Fruit fly (Drosophila melanogaster) whole organism, prepupa: ENCODE results near the gene ND-15.

Source experiments
- CG10631 ChIP-seq: fragments of 200-800 bp; sonication (Bioruptor generic); optimal IDR thresholded peaks from 2 replicates; lab custom pipeline; 2016; ENCODE audit warnings: missing biosample characterization, missing genetic modification characterization
- CG10669 ChIP-seq: fragments of 200-800 bp; sonication (Bioruptor generic); optimal IDR thresholded peaks from 3 replicates; lab custom pipeline; 2018; ENCODE audit warnings: missing biosample characterization, mild to moderate bottlenecking, missing genetic modification characterization, moderate library complexity
- CG11294 ChIP-seq: fragments of 200-800 bp; sonication (Bioruptor generic); IDR thresholded peaks from 2 replicates; pipeline ENCODE4 v1.3.6; 2022; ENCODE audit warnings: missing biosample characterization, missing genetic modification characterization
- CG11902 ChIP-seq: fragments of 200-800 bp; sonication (Bioruptor generic); optimal IDR thresholded peaks from 3 replicates; lab custom pipeline; 2016; ENCODE audit warnings: missing biosample characterization, missing genetic modification characterization
- CG15336 ChIP-seq: fragments of 200-800 bp; sonication (Bioruptor generic); IDR thresholded peaks from 2 replicates; pipeline ENCODE4 v1.3.6; 2022; ENCODE audit warnings: missing biosample characterization, missing genetic modification characterization
- CG1621 ChIP-seq: fragments of 200-800 bp; sonication (Bioruptor generic); optimal IDR thresholded peaks from 3 replicates; lab custom pipeline; 2018; ENCODE audit warnings: missing biosample characterization, mild to moderate bottlenecking, missing genetic modification characterization
- CG3032 ChIP-seq: fragments of 200-800 bp; optimal IDR thresholded peaks from 2 replicates; lab custom pipeline; 2019; ENCODE audit warnings: missing biosample characterization, mild to moderate bottlenecking, missing genetic modification characterization, moderate library complexity
- CG31627 ChIP-seq: fragments of 200-800 bp; sonication (Bioruptor generic); optimal IDR thresholded peaks from 3 replicates; lab custom pipeline; 2016; ENCODE audit warnings: missing biosample characterization, missing genetic modification characterization
- CG32006 ChIP-seq: fragments of 200-800 bp; sonication (Bioruptor generic); optimal IDR thresholded peaks from 3 replicates; lab custom pipeline; 2017; ENCODE audit warnings: missing biosample characterization, mild to moderate bottlenecking, missing genetic modification characterization
- CG34406 ChIP-seq: fragments of 200-800 bp; sonication (Bioruptor generic); optimal IDR thresholded peaks from 3 replicates; lab custom pipeline; 2016; ENCODE audit warnings: missing biosample characterization, missing genetic modification characterization
- CG3919 ChIP-seq: fragments of 200-800 bp; sonication (Bioruptor generic); optimal IDR thresholded peaks from 3 replicates; lab custom pipeline; 2016; ENCODE audit warnings: missing biosample characterization, missing genetic modification characterization
- CG4318 ChIP-seq: fragments of 200-800 bp; sonication (Bioruptor generic); optimal IDR thresholded peaks from 3 replicates; lab custom pipeline; 2017; ENCODE audit warnings: missing biosample characterization, mild to moderate bottlenecking, missing genetic modification characterization
- CG6163 ChIP-seq: fragments of 200-800 bp; sonication (Bioruptor generic); IDR thresholded peaks from 3 replicates; pipeline ENCODE4 v1.3.6; 2022; ENCODE audit warnings: missing biosample characterization, missing genetic modification characterization
- CG6276 ChIP-seq: fragments of 200-800 bp; sonication (Bioruptor generic); optimal IDR thresholded peaks from 2 replicates; lab custom pipeline; 2017; ENCODE audit warnings: missing biosample characterization, mild to moderate bottlenecking, missing genetic modification characterization
- CG6808 ChIP-seq: fragments of 200-800 bp; sonication (Bioruptor generic); optimal IDR thresholded peaks from 3 replicates; lab custom pipeline; 2017; ENCODE audit warnings: missing biosample characterization, missing genetic modification characterization, mild to moderate bottlenecking, moderate library complexity, missing genetic modification reagents
- CG6854 ChIP-seq: fragments of 200-800 bp; sonication (Bioruptor generic); optimal IDR thresholded peaks from 2 replicates; lab custom pipeline; 2017; ENCODE audit warnings: missing biosample characterization, mild to moderate bottlenecking, missing genetic modification characterization
- CG7368 ChIP-seq: fragments of 200-800 bp; sonication (Bioruptor generic); optimal IDR thresholded peaks from 3 replicates; lab custom pipeline; 2016; ENCODE audit warnings: missing biosample characterization, missing genetic modification characterization
- CG8119 ChIP-seq: fragments of 200-800 bp; sonication (Bioruptor generic); IDR thresholded peaks from 3 replicates; pipeline ENCODE4 v1.3.6; 2022; ENCODE audit warnings: missing biosample characterization, missing genetic modification characterization
- CG8632 ChIP-seq: fragments of 200-800 bp; sonication (Bioruptor generic); optimal IDR thresholded peaks from 3 replicates; lab custom pipeline; 2016; ENCODE audit warnings: missing biosample characterization, missing genetic modification characterization
- Eip75B ChIP-seq: fragments of 200-800 bp; sonication (Bioruptor generic); optimal IDR thresholded peaks from 3 replicates; lab custom pipeline; 2016; ENCODE audit warnings: missing biosample characterization, missing genetic modification characterization
- Eip78C ChIP-seq: fragments of 200-800 bp; sonication (Bioruptor generic); peaks from one replicate; lab custom pipeline; 2016; ENCODE audit warnings: missing biosample characterization, missing genetic modification characterization
- Eip93F ChIP-seq: fragments of 200-800 bp; sonication (Bioruptor generic); optimal IDR thresholded peaks from 2 replicates; lab custom pipeline; 2016; ENCODE audit warnings: missing biosample characterization, mild to moderate bottlenecking, missing genetic modification characterization
- Ets21C ChIP-seq: fragments of 200-800 bp; sonication (Bioruptor generic); optimal IDR thresholded peaks from 3 replicates; lab custom pipeline; 2016; ENCODE audit warnings: missing biosample characterization, missing genetic modification characterization
- Gug ChIP-seq: fragments of 200-800 bp; sonication (Bioruptor generic); IDR thresholded peaks from 2 replicates; pipeline ENCODE4 v1.3.6; 2022; ENCODE audit warnings: missing biosample characterization, missing genetic modification characterization
- Hr39 ChIP-seq: fragments of 200-800 bp; sonication (Bioruptor generic); optimal IDR thresholded peaks from 2 replicates; lab custom pipeline; 2016; ENCODE audit warnings: missing biosample characterization, missing genetic modification characterization
- Hr4 ChIP-seq: fragments of 200-800 bp; sonication (Bioruptor generic); optimal IDR thresholded peaks from 3 replicates; lab custom pipeline; 2016; ENCODE audit warnings: missing biosample characterization, missing genetic modification characterization
- Lpt ChIP-seq: fragments of 200-800 bp; sonication (Bioruptor generic); optimal IDR thresholded peaks from 3 replicates; lab custom pipeline; 2016; ENCODE audit warnings: missing biosample characterization, missing genetic modification characterization
- Met ChIP-seq: fragments of 200-800 bp; sonication (Bioruptor generic); optimal IDR thresholded peaks from 3 replicates; lab custom pipeline; 2016; ENCODE audit warnings: missing biosample characterization, missing genetic modification characterization
- OdsH ChIP-seq: fragments of 200-800 bp; sonication (Bioruptor generic); optimal IDR thresholded peaks from 3 replicates; lab custom pipeline; 2016; ENCODE audit warnings: missing biosample characterization, missing genetic modification characterization
- Smox ChIP-seq: fragments of 200-800 bp; sonication (Bioruptor generic); optimal IDR thresholded peaks from 3 replicates; lab custom pipeline; 2016; ENCODE audit warnings: missing biosample characterization, missing genetic modification characterization
- Sox102F ChIP-seq: fragments of 200-800 bp; sonication (Bioruptor generic); optimal IDR thresholded peaks from 2 replicates; lab custom pipeline; 2016; ENCODE audit warnings: missing biosample characterization, mild to moderate bottlenecking, missing genetic modification characterization
- Sox15 ChIP-seq: fragments of 200-800 bp; sonication (Bioruptor generic); optimal IDR thresholded peaks from 3 replicates; lab custom pipeline; 2016; ENCODE audit warnings: missing biosample characterization, missing genetic modification characterization
- acj6 ChIP-seq: fragments of 200-800 bp; sonication (Bioruptor generic); optimal IDR thresholded peaks from 3 replicates; lab custom pipeline; 2016; ENCODE audit warnings: missing biosample characterization, missing genetic modification characterization
- cyc ChIP-seq: fragments of 200-800 bp; sonication (Bioruptor generic); optimal IDR thresholded peaks from 3 replicates; lab custom pipeline; 2016; ENCODE audit warnings: missing biosample characterization, missing genetic modification characterization
- dac ChIP-seq: fragments of 200-800 bp; sonication (Bioruptor generic); optimal IDR thresholded peaks from 2 replicates; lab custom pipeline; 2017; ENCODE audit warnings: missing biosample characterization, mild to moderate bottlenecking, missing genetic modification characterization
- dsx ChIP-seq: fragments of 200-800 bp; optimal IDR thresholded peaks from 3 replicates; lab custom pipeline; 2019; ENCODE audit warnings: missing biosample characterization, mild to moderate bottlenecking, missing genetic modification characterization, moderate library complexity; ENCODE audit not compliant: poor library complexity, severe bottlenecking
- eg ChIP-seq: fragments of 200-800 bp; sonication (Bioruptor generic); IDR thresholded peaks from 3 replicates; pipeline ENCODE4 v1.3.6; 2022; ENCODE audit warnings: missing biosample characterization, missing genetic modification characterization
- esn ChIP-seq: fragments of 200-800 bp; sonication (Bioruptor generic); optimal IDR thresholded peaks from 2 replicates; lab custom pipeline; 2016; ENCODE audit warnings: missing biosample characterization, mild to moderate bottlenecking, missing genetic modification characterization, moderate library complexity
- fd59A ChIP-seq: fragments of 200-800 bp; sonication (Bioruptor generic); optimal IDR thresholded peaks from 2 replicates; lab custom pipeline; 2017; ENCODE audit warnings: missing biosample characterization, mild to moderate bottlenecking, missing genetic modification characterization, missing genetic modification reagents
- fkh ChIP-seq: fragments of 200-800 bp; sonication (Bioruptor generic); optimal IDR thresholded peaks from 3 replicates; lab custom pipeline; 2017; ENCODE audit warnings: missing biosample characterization, mild to moderate bottlenecking, missing genetic modification characterization, moderate library complexity
- net ChIP-seq: fragments of 200-800 bp; sonication (Bioruptor generic); optimal IDR thresholded peaks from 3 replicates; lab custom pipeline; 2016; ENCODE audit warnings: missing biosample characterization, missing genetic modification characterization
- pdm3 ChIP-seq: fragments of 200-800 bp; sonication (Bioruptor generic); optimal IDR thresholded peaks from 3 replicates; lab custom pipeline; 2016; ENCODE audit warnings: missing biosample characterization, missing genetic modification characterization
- salr ChIP-seq, 2 experiments: fragments of 200-800 bp; sonication (Bioruptor generic); optimal IDR thresholded peaks; 3 replicates each; lab custom pipeline; 2016 to 2018; ENCODE audit warnings: missing biosample characterization in 2 of 2, missing genetic modification characterization in 2 of 2, mild to moderate bottlenecking in 1 of 2
- spab ChIP-seq: fragments of 200-800 bp; sonication (Bioruptor generic); optimal IDR thresholded peaks from 2 replicates; lab custom pipeline; 2017; ENCODE audit warnings: missing biosample characterization, mild to moderate bottlenecking, missing genetic modification characterization, missing genetic modification reagents
- ss ChIP-seq, 2 experiments: fragments of 200-800 bp; sonication (Bioruptor generic); optimal IDR thresholded peaks; 2 replicates in 1 of 2; 3 replicates in 1 of 2; lab custom pipeline; 2017 to 2018; ENCODE audit warnings: mild to moderate bottlenecking in 2 of 2, missing biosample characterization in 2 of 2, missing genetic modification characterization in 2 of 2, moderate library complexity in 1 of 2
- topi ChIP-seq: fragments of 200-800 bp; sonication (Bioruptor generic); optimal IDR thresholded peaks from 3 replicates; lab custom pipeline; 2016; ENCODE audit warnings: missing biosample characterization, missing genetic modification characterization
- vri ChIP-seq: fragments of 200-800 bp; sonication (Bioruptor generic); optimal IDR thresholded peaks from 3 replicates; lab custom pipeline; 2016; ENCODE audit warnings: missing biosample characterization, mild to moderate bottlenecking, missing genetic modification characterization

The ND-15 gene

dm6 chr2L:170383-170782 is 55.9 kb downstream of the ND-15 start:
- TF ChIP-seq fkh (peak; percentile 67), cyc (GFP tag; lab: Kevin White, UChicago) (no peak), Hr4 (GFP tag; lab: Kevin White, UChicago) (no peak), Eip78C (GFP tag; lab: Kevin White, UChicago) (peak; percentile 52), esn (no peak), CG34406 (no peak), Sox15 (GFP tag; lab: Kevin White, UChicago) (no peak), vri (GFP tag; lab: Kevin White, UChicago) (peak; percentile 68), CG6276 (GFP tag; lab: Kevin White, UChicago) (no peak), CG1621 (no peak), CG7368 (GFP tag; lab: Kevin White, UChicago) (no peak), CG6854 (GFP tag; lab: Kevin White, UChicago) (no peak), dac (GFP tag; lab: Kevin White, UChicago) (no peak)

dm6 chr2L:171499-172250 is 57.1 kb downstream of the ND-15 start:
- TF ChIP-seq fd59A (no peak), CG3032 (tag; lab: Kevin White, UChicago) (no peak), CG6808 (GFP tag; lab: Kevin White, UChicago) (peak; percentile 70), ss (GFP tag; optimal IDR thresholded peaks at IDR 0.05; lab: Kevin White, UChicago) (peak; percentile 74 to 76), Sox15 (GFP tag; lab: Kevin White, UChicago) (peak; percentile 37), CG3919 (GFP tag; lab: Kevin White, UChicago) (peak; percentile 65), CG10669 (no peak), Eip78C (GFP tag; lab: Kevin White, UChicago) (peak; percentile 84), OdsH (GFP tag; lab: Kevin White, UChicago) (peak; percentile 81), CG1621 (peak; percentile 27), acj6 (GFP tag; lab: Kevin White, UChicago) (peak; percentile 70), CG10631 (GFP tag; lab: Kevin White, UChicago) (peak; percentile 51), CG15336 (GFP tag; lab: Robert Waterston, UW) (peak; percentile 86), CG8632 (GFP tag; lab: Kevin White, UChicago) (peak; percentile 34), spab (GFP tag; lab: Kevin White, UChicago) (peak; percentile 49), dsx (GFP tag; lab: Kevin White, UChicago) (peak; percentile 53), dac (GFP tag; lab: Kevin White, UChicago) (peak; percentile 59), Hr4 (GFP tag; lab: Kevin White, UChicago) (peak; percentile 44), CG6854 (GFP tag; lab: Kevin White, UChicago) (peak; percentile 2), Eip93F (GFP tag; lab: Kevin White, UChicago) (no peak), CG8119 (peak; percentile 85; the same call in 2 of the 3 replicates), salr (GFP tag; optimal IDR thresholded peaks at IDR 0.05; lab: Kevin White, UChicago) (peak in 1 of 2 experiments; percentile 76), Sox102F (GFP tag; lab: Kevin White, UChicago) (no peak), Eip75B (GFP tag; lab: Kevin White, UChicago) (peak; percentile 61), CG32006 (GFP tag; lab: Kevin White, UChicago) (peak; percentile 86), Lpt (GFP tag; lab: Kevin White, UChicago) (peak; percentile 77), Ets21C (no peak), CG11294 (GFP tag; lab: Robert Waterston, UW) (no peak), pdm3 (GFP tag; lab: Kevin White, UChicago) (peak; percentile 75), CG4318 (GFP tag; lab: Kevin White, UChicago) (peak; percentile 73), net (GFP tag; lab: Kevin White, UChicago) (peak; percentile 59), Gug (GFP tag; lab: Robert Waterston, UW) (no peak), CG34406 (peak; percentile 50), Met (peak; percentile 51), Smox (GFP tag; lab: Kevin White, UChicago) (peak; percentile 52), CG31627 (peak; percentile 7), CG6163 (no peak), Hr39 (GFP tag; lab: Kevin White, UChicago) (peak; percentile 46), eg (no peak; the same call in 2 of the 3 replicates), CG7368 (GFP tag; lab: Kevin White, UChicago) (peak; percentile 21), CG11902 (GFP tag; lab: Kevin White, UChicago) (peak; percentile 26), topi (GFP tag; lab: Kevin White, UChicago) (peak; percentile 13), vri (GFP tag; lab: Kevin White, UChicago) (peak; percentile 32)
